Worm (Caenorhabditis elegans): ENCODE measurements around the gene srd-45.

srd-45 gene

DNA sequence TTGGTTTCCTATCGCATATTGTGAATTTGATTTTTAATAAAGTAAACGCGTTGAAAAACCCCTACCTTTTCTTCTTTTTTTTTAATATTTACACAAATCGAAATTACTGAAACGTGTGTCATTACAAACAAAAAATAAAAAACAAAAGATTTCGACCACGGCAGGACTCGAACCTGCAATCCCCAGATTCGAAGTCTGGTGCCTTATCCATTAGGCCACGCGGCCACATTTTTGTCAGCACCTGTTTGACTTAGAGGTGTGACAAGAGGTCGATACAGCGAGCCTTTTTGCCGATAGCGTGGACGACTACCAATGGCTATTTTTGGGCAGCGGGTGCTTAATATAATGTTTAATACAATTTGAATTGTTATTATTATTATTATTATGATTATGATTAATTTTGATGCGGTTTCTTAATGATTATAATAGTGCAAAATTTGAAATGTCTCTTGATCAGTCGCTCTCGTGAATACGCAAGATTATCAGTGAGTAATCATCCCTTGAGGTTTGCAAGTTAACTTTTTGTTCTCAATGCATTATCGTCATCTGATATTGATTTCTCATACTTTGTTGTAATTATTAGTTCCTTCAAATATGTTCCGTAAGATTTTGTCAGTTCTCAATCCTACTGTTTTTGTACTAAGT lies 9.2 kb downstream of the srd-45 start, which contains the start of gene srd-44 (continued):
- TF ChIP-seq hlh-30 (tag; optimal IDR thresholded peaks at IDR 0.05; ENCODE audit: insufficient read depth) (no peak), Y75B8A.6 (GFP tag; IDR thresholded peaks at IDR 0.05) (0 out of 2 replicates have a peak, but pooled peaks have one; percentile 47), dve-1 (tag; optimal IDR thresholded peaks at IDR 0.05; ENCODE audit: insufficient read depth) (no peak), F10B5.3 (tag; optimal IDR thresholded peaks at IDR 0.05) (no peak), F44E2.7 (GFP tag; IDR thresholded peaks at IDR 0.05) (no peak), vab-7 (GFP tag; IDR thresholded peaks at IDR 0.05) (no peak; the same call in 1 of the 2 replicates), lim-7 (GFP tag; IDR thresholded peaks at IDR 0.05) (no peak), madf-9 (GFP tag; conservative IDR thresholded peaks at IDR 0.05) (no peak), ama-1 (optimal IDR thresholded peaks at IDR 0.05) (no peak), F37D6.2 (tag; optimal IDR thresholded peaks at IDR 0.05) (no peak), nhr-11 (tag; optimal IDR thresholded peaks at IDR 0.05) (no peak), duxl-1 (tag; optimal IDR thresholded peaks at IDR 0.05; ENCODE audit: poor library complexity) (peak; percentile 39), skn-1 (tag; optimal IDR thresholded peaks at IDR 0.05) (no peak), snpc-4 (tag; optimal IDR thresholded peaks at IDR 0.05) (no peak), ceh-32 (tag; optimal IDR thresholded peaks at IDR 0.05; ENCODE audit: poor library complexity) (no peak), mes-2 (tag; optimal IDR thresholded peaks at IDR 0.05; ENCODE audit: poor library complexity, severe bottlenecking) (no peak), ceh-20 (GFP tag; IDR thresholded peaks at IDR 0.05) (no peak), snpc-1.2 (GFP tag; IDR thresholded peaks at IDR 0.05) (peak; percentile 88), rbr-2 (tag; optimal IDR thresholded peaks at IDR 0.05) (no peak)

DNA sequence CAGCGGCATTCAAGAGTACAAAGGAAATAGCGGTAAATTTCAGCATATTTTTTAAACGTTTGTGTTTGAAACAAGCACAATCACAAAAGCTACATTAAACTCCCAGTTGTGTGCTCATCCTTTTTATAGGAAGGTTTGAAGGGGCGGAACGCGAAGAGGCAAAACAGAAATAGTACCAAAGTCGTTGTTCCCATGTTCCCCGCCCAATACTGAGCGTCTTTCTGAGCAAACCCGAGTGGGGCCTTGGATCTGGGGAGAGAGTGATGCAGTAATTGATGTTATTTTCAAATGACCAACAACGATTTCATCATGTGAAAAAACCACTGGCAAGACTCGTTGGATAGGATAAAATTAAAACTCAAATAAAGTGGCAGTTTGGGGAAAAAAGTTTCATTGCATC lies 12.6 kb downstream of the srd-45 start, which contains the start of gene zig-2:
Gene zig-2 (minus strand): TSS at position 101 of the 400 bp plus-strand sequence.
- TF ChIP-seq ceh-20 (GFP tag; IDR thresholded peaks at IDR 0.05), result no peak
- no peak for TF ChIP-seq ztf-7 (tag; optimal IDR thresholded peaks at IDR 0.05)
- no peak for TF ChIP-seq php-3 (GFP tag; IDR thresholded peaks at IDR 0.05)
- TF ChIP-seq hif-1 (tag; optimal IDR thresholded peaks at IDR 0.05), result no peak

ce11 chrX:12343279-12343678 lies 14.5 kb downstream of the srd-45 start, which contains the start of the genes nspc-9 and nspc-10:
TSS of gene nspc-9 (minus strand) at chrX:12343379.
TSS of gene nspc-10 (plus strand) at chrX:12343609.
- TF ChIP-seq mep-1 (tag; optimal IDR thresholded peaks at IDR 0.05), result no peak
- no peak for TF ChIP-seq Y75B8A.6 (GFP tag; IDR thresholded peaks at IDR 0.05)
- TF ChIP-seq set-16 (GFP tag; IDR thresholded peaks at IDR 0.05), result no peak
- TF ChIP-seq daf-16 (GFP tag; optimal IDR thresholded peaks at IDR 0.05), result no peak
- TF ChIP-seq daf-16 (tag; optimal IDR thresholded peaks at IDR 0.05), result no peak
- no peak for TF ChIP-seq ZK337.2 (GFP tag; IDR thresholded peaks at IDR 0.05)
- TF ChIP-seq nhr-10 (tag; optimal IDR thresholded peaks at IDR 0.05), result no peak
- TF ChIP-seq ceh-44 (GFP tag; IDR thresholded peaks at IDR 0.05), result no peak
- no peak for TF ChIP-seq snpc-4 (tag; optimal IDR thresholded peaks at IDR 0.05)
- no peak for TF ChIP-seq F37D6.2 (tag; optimal IDR thresholded peaks at IDR 0.05)
- TF ChIP-seq hlh-30 (tag; optimal IDR thresholded peaks at IDR 0.05; ENCODE audit: insufficient read depth), result no peak
- TF ChIP-seq egl-43 (GFP tag; IDR thresholded peaks at IDR 0.05), result no peak
- no peak for TF ChIP-seq tra-1 (GFP tag; IDR thresholded peaks at IDR 0.05)
- TF ChIP-seq gei-8 (GFP tag; optimal IDR thresholded peaks at IDR 0.05), result no peak
- TF ChIP-seq lin-39 (tag; optimal IDR thresholded peaks at IDR 0.05), result no peak
- no peak for TF ChIP-seq nhr-48 (tag; optimal IDR thresholded peaks at IDR 0.05)
- TF ChIP-seq nhr-76 (tag; optimal IDR thresholded peaks at IDR 0.05), result no peak
- no peak for TF ChIP-seq egl-27 (tag; optimal IDR thresholded peaks at IDR 0.05)
- TF ChIP-seq aha-1 (tag), result no peak
- TF ChIP-seq lin-1 (GFP tag; IDR thresholded peaks at IDR 0.05), result no peak
- no peak for TF ChIP-seq dpl-1 (GFP tag; optimal IDR thresholded peaks at IDR 0.05)

Data from whole organism, L4 larva.